Fruit fly (Drosophila melanogaster) whole organism, larva: ENCODE results near the gene Nthl1.

Source experiments
- noc ChIP-seq: fragments of 200-800 bp; sonication (Bioruptor generic); optimal IDR thresholded peaks from 3 replicates; lab custom pipeline; 2019; ENCODE audit warnings: missing biosample characterization, mild to moderate bottlenecking, missing genetic modification characterization, moderate library complexity

Nthl1 gene

DNA sequence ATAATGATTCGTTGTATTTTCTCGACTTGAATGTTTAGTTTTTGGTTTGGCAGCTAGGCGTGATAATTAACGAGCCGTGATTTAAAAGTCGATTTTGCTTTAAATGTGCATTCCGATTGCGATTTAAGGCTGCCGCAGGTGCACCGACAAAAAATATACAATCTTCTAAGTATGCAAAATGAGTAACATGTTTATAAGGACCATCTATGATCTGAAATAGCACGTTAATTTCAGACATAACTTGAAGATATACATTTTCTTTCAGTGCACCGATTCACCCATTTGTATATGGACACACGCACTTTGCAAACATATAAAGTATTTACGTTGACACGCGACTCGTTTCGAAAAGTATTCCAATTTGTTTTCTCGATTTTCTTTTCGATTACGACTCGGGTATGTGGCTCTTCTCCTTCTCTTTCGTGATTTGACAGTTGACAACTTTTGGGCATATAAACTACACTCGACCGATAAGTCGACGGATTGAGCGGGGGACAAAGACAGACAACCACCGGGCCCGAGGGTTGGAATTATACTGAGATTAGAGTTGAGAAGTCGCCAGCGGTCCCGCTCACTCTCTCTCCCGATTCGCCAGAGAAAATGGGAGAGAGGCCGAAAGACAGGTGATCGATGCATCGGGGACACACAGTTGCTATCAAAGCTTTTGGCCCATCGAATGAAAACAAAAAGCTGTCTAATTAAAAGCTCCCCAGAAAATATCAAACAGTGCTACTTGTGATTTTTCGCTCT, 37.6 kb downstream of the Nthl1 start:
- no peak for TF ChIP-seq noc (tag; lab: Kevin White, UChicago)

- TF ChIP-seq noc (tag; lab: Kevin White, UChicago): no peak
Observed at dm6 chr2L:20887273-20887672, 40.4 kb downstream of the Nthl1 start.

DNA sequence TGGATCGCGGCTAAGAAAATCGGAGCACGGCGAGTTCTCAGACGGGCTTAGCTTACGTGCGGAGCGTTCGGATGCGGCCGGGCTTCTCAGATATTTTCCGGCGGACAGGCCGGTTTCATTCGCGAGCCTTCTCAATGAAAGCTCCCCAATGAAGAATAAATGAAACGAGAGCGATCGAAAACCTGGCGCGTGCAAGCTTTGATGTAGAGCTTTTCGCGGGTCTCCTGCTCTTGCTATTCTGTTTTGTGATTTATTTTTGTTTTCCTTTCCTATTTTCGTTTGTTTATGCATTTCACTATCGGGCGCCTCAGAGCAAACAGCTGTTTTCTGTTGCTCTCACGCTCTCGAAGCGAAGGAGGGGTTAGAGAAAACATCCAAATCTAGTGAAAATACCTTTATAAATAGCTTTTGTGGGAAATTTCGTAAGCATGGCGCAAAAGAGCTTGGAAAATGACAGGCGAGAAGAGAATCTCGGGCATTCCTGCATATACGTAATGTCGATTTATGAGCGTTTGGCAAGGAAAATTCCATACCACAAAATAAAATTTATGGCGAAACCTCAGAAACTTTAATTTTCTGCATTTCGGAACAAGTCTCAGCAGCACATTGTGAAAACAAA, 41.7 kb downstream of the Nthl1 start:
- peak; percentile 25 for TF ChIP-seq noc (tag; lab: Kevin White, UChicago)

dm6 chr2L:20883624-20884220, 43.9 kb downstream of the Nthl1 start:
- TF ChIP-seq noc (tag; lab: Kevin White, UChicago): peak; percentile 67

dm6 chr2L:20883097-20883496, 44.6 kb downstream of the Nthl1 start:
- TF ChIP-seq noc (tag; lab: Kevin White, UChicago): no peak

DNA sequence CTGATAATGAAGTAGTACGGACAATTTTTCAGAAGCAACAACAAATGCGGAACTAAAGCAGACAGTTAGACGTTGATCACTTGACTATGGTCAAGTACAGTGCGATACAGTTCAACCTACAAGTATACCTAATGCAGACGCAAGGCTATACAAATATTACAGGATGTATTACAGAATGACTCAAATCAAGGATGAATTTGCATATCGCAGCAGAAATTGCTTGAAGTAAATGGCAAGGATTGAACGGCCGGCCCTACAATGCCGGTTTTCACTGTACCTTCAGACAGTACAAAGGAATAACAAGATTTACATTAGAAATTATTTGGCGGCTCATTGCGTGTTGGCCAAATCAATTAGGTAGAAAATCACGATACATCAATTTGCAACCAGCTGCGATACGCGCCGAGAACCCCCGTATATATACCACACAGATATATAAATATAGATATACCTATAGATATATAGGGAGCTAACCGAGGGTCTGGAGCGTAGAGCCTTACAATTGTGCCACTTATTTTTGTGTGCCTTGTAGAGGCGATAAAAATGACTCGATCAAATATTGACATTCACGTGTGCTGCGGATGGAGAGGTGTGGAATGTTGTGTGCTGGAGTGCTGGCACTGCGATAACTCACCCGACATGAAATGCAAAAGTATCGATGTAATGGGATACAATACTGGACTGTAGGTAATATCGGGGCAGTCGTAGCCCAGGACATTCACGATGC, 46.1 kb downstream of the Nthl1 start:
- TF ChIP-seq noc (tag; lab: Kevin White, UChicago): peak; percentile 82

- TF ChIP-seq noc (tag; lab: Kevin White, UChicago): no peak
Observed at dm6 chr2L:20880476-20880875, 47.2 kb downstream of the Nthl1 start.

- TF ChIP-seq noc (tag; lab: Kevin White, UChicago): peak; percentile 33
Observed at dm6 chr2L:20879567-20880141, 48.0 kb downstream of the Nthl1 start.

DNA sequence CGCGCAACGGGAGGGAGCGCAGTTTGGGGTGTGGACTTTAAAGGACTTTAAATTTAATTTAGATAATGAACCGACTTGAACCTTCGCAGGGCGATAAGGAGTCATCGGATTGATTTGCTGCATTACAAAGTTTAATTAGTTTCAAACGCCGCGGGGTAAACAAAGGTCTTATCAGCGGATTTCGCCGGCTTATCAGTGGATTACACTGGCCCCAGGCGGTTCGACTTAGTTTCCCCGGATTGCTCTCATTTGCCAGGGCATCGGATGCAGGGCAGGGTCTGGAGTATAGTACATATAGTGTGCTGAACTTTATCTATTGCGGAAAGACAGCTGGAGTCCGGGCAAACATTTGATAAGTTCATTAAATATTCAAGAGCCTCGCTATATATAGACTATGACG, 49.2 kb downstream of the Nthl1 start:
- no peak for TF ChIP-seq noc (tag; lab: Kevin White, UChicago)

- no peak for TF ChIP-seq noc (tag; lab: Kevin White, UChicago)
Observed at dm6 chr2L:20878052-20878451, 49.6 kb downstream of the Nthl1 start.
